Fruit fly (Drosophila melanogaster) whole organism, embryonic: Measurements from ENCODE around the gene CG33124.
A peak's percentile ranks its signal among the peaks of the same experiment; 100 is the strongest.

Experiments used
- Adf1 ChIP-seq: fragments of 200-800 bp; sonication (Bioruptor generic); IDR thresholded peaks from 2 replicates; pipeline ENCODE4 v1.3.6; 2022; ENCODE audit warnings: missing biosample characterization, missing genetic modification characterization
- CG10209 ChIP-seq: fragments of 200-800 bp; sonication (Bioruptor generic); optimal IDR thresholded peaks from 3 replicates; lab custom pipeline; 2017; ENCODE audit warnings: missing biosample characterization, mild to moderate bottlenecking, missing genetic modification characterization, missing genetic modification reagents
- CG10565 ChIP-seq: fragments of 200-800 bp; sonication (Bioruptor generic); optimal IDR thresholded peaks from 3 replicates; lab custom pipeline; 2016; ENCODE audit warnings: missing biosample characterization, mild to moderate bottlenecking, missing genetic modification characterization
- CG1233 ChIP-seq: fragments of 200-800 bp; sonication (Bioruptor generic); optimal IDR thresholded peaks from 4 replicates; lab custom pipeline; 2018; ENCODE audit warnings: missing biosample characterization, mild to moderate bottlenecking, missing genetic modification characterization
- CG12744 ChIP-seq: fragments of 200-800 bp; sonication (Bioruptor generic); optimal IDR thresholded peaks from 2 replicates; lab custom pipeline; 2016; ENCODE audit warnings: missing biosample characterization, missing genetic modification characterization
- CG14014 ChIP-seq: fragments of 200-800 bp; sonication (Bioruptor generic); IDR thresholded peaks from 2 replicates; pipeline ENCODE4 v1.3.6; 2022; ENCODE audit warnings: missing biosample characterization, missing genetic modification characterization
- CG15073 ChIP-seq: fragments of 200-800 bp; sonication (Bioruptor generic); optimal IDR thresholded peaks from 2 replicates; lab custom pipeline; 2016; ENCODE audit warnings: missing biosample characterization, missing genetic modification characterization
- CG15601 ChIP-seq: fragments of 200-800 bp; sonication (Bioruptor generic); optimal IDR thresholded peaks from 3 replicates; lab custom pipeline; 2019; ENCODE audit warnings: missing biosample characterization, mild to moderate bottlenecking, missing genetic modification characterization, moderate library complexity
- CG16815 ChIP-seq: fragments of 200-800 bp; sonication (Bioruptor generic); optimal IDR thresholded peaks from 3 replicates; lab custom pipeline; 2017; ENCODE audit warnings: missing biosample characterization, mild to moderate bottlenecking, missing genetic modification characterization
- CG2120 ChIP-seq: fragments of 200-800 bp; sonication (Bioruptor generic); optimal IDR thresholded peaks from 3 replicates; lab custom pipeline; 2016; ENCODE audit warnings: missing biosample characterization, missing genetic modification characterization
- CG30020 ChIP-seq: fragments of 200-800 bp; optimal IDR thresholded peaks from 2 replicates; lab custom pipeline; 2019; ENCODE audit warnings: missing biosample characterization, mild to moderate bottlenecking, missing genetic modification characterization, moderate library complexity
- CG33557 ChIP-seq: fragments of 200-800 bp; sonication (Bioruptor generic); optimal IDR thresholded peaks from 2 replicates; lab custom pipeline; 2019; ENCODE audit warnings: missing biosample characterization, mild to moderate bottlenecking, missing genetic modification characterization, moderate library complexity
- CG34422 ChIP-seq: fragments of 200-800 bp; sonication (Bioruptor generic); IDR thresholded peaks from 3 replicates; pipeline ENCODE4 v1.3.6; 2022; ENCODE audit warnings: missing biosample characterization, missing genetic modification characterization
- CG43689 ChIP-seq: fragments of 200-800 bp; sonication (Bioruptor generic); IDR thresholded peaks from 2 replicates; pipeline ENCODE4 v1.3.6; 2022; ENCODE audit warnings: missing biosample characterization, missing genetic modification characterization
- CG7372 ChIP-seq: fragments of 200-800 bp; sonication (Bioruptor generic); IDR thresholded peaks from 2 replicates; pipeline ENCODE4 v1.3.6; 2022; ENCODE audit warnings: missing biosample characterization, missing genetic modification characterization
- CG7928 ChIP-seq: fragments of 200-800 bp; sonication (Bioruptor generic); optimal IDR thresholded peaks from 2 replicates; lab custom pipeline; 2017; ENCODE audit warnings: missing biosample characterization, mild to moderate bottlenecking, missing genetic modification characterization
- CG8089 ChIP-seq: fragments of 200-800 bp; sonication (Bioruptor generic); optimal IDR thresholded peaks from 3 replicates; lab custom pipeline; 2016; ENCODE audit warnings: missing biosample characterization, missing genetic modification characterization
- Chrac-16 ChIP-seq: fragments of 200-800 bp; sonication (Bioruptor generic); optimal IDR thresholded peaks from 3 replicates; lab custom pipeline; 2016; ENCODE audit warnings: missing biosample characterization, missing genetic modification characterization
- Doc2 ChIP-seq: fragments of 200-800 bp; sonication (Bioruptor generic); IDR thresholded peaks from 2 replicates; pipeline ENCODE4 v1.3.6; 2022; ENCODE audit warnings: missing biosample characterization, missing genetic modification characterization
- E2f2 ChIP-seq: fragments of 200-800 bp; sonication (Bioruptor generic); IDR thresholded peaks from 2 replicates; pipeline ENCODE4 v1.3.6; 2022; ENCODE audit warnings: missing biosample characterization, missing genetic modification characterization
- Hand ChIP-seq: fragments of 200-800 bp; sonication (Bioruptor generic); optimal IDR thresholded peaks from 2 replicates; lab custom pipeline; 2017; ENCODE audit warnings: mild to moderate bottlenecking, missing biosample characterization, missing genetic modification reagents, missing genetic modification characterization
- Hey ChIP-seq: fragments of 200-800 bp; sonication (Bioruptor generic); optimal IDR thresholded peaks from 3 replicates; lab custom pipeline; 2018; ENCODE audit warnings: missing biosample characterization, mild to moderate bottlenecking, missing genetic modification characterization
- Hmx ChIP-seq: fragments of 200-800 bp; sonication (Bioruptor generic); optimal IDR thresholded peaks from 2 replicates; lab custom pipeline; 2016; ENCODE audit warnings: missing biosample characterization, missing genetic modification characterization
- Hr39 ChIP-seq: fragments of >200 bp; optimal IDR thresholded peaks from 2 replicates; lab custom pipeline; 2017
- Mes4 ChIP-seq: fragments of 200-800 bp; sonication (Bioruptor generic); optimal IDR thresholded peaks from 2 replicates; lab custom pipeline; 2016; ENCODE audit warnings: missing biosample characterization, missing genetic modification characterization
- Sox102F ChIP-seq: fragments of 200-800 bp; sonication (Bioruptor generic); optimal IDR thresholded peaks from 2 replicates; lab custom pipeline; 2018; ENCODE audit warnings: missing biosample characterization, mild to moderate bottlenecking, missing genetic modification characterization, moderate library complexity
- Usf ChIP-seq: fragments of 200-800 bp; sonication (Bioruptor generic); optimal IDR thresholded peaks from 2 replicates; lab custom pipeline; 2017; ENCODE audit warnings: missing genotype, missing biosample characterization, missing genetic modification characterization
- ase ChIP-seq: fragments of 200-800 bp; sonication (Bioruptor generic); IDR thresholded peaks from 3 replicates; pipeline ENCODE4 v1.3.6; 2022; ENCODE audit warnings: missing biosample characterization, missing genetic modification characterization
- bsh ChIP-seq, 2 experiments: fragments of 200-800 bp; sonication (Bioruptor generic); optimal IDR thresholded peaks; 2 replicates each; lab custom pipeline; 2017 to 2018; ENCODE audit warnings: mild to moderate bottlenecking in 2 of 2, missing biosample characterization in 2 of 2, missing genetic modification characterization in 2 of 2, moderate library complexity in 1 of 2
- btn ChIP-seq: fragments of 200-800 bp; sonication (Bioruptor generic); optimal IDR thresholded peaks from 2 replicates; lab custom pipeline; 2016; ENCODE audit warnings: missing biosample characterization, missing genetic modification characterization
- crc ChIP-seq: fragments of 200-800 bp; sonication (Bioruptor generic); optimal IDR thresholded peaks from 2 replicates; lab custom pipeline; 2016; ENCODE audit warnings: missing biosample characterization, missing genetic modification characterization
- crp ChIP-seq, 2 experiments: fragments of 200-800 bp; sonication (Bioruptor generic); optimal IDR thresholded peaks; 2 replicates in 1 of 2; 3 replicates in 1 of 2; lab custom pipeline; 2017; ENCODE audit warnings: missing biosample characterization in 2 of 2, missing genetic modification characterization in 2 of 2, mild to moderate bottlenecking in 1 of 2, moderate library complexity in 1 of 2
- dysf ChIP-seq: fragments of 200-800 bp; sonication (Bioruptor generic); IDR thresholded peaks from 3 replicates; pipeline ENCODE4 v1.3.6; 2022; ENCODE audit warnings: missing biosample characterization, missing genetic modification characterization
- eve ChIP-seq, 2 experiments: fragments of >200 bp; optimal IDR thresholded peaks; 2 replicates each; lab custom pipeline; 2017; ENCODE audit warnings: missing biosample characterization in 2 of 2, missing genetic modification characterization in 2 of 2
- fd64A ChIP-seq: fragments of 200-800 bp; sonication (Bioruptor generic); optimal IDR thresholded peaks from 3 replicates; lab custom pipeline; 2018; ENCODE audit warnings: missing biosample characterization, mild to moderate bottlenecking, missing genetic modification characterization
- grau ChIP-seq: fragments of 200-800 bp; optimal IDR thresholded peaks from 3 replicates; lab custom pipeline; 2019; ENCODE audit warnings: missing biosample characterization, mild to moderate bottlenecking, missing genetic modification characterization, moderate library complexity
- h ChIP-seq: fragments of >200 bp; optimal IDR thresholded peaks from 2 replicates; lab custom pipeline; 2017
- kni ChIP-seq: fragments of 200-800 bp; sonication (Bioruptor generic); optimal IDR thresholded peaks from 3 replicates; lab custom pipeline; 2017; ENCODE audit warnings: mild to moderate bottlenecking, missing biosample characterization, missing genetic modification reagents, missing genetic modification characterization
- mld ChIP-seq: fragments of 200-800 bp; sonication (Bioruptor generic); IDR thresholded peaks from 3 replicates; pipeline ENCODE4 v1.3.6; 2022; ENCODE audit warnings: missing biosample characterization, missing genetic modification characterization; ENCODE audit not compliant: partially characterized antibody
- pan ChIP-seq, 4 experiments: fragments of >200 bp in 3 of 4; fragments of 200-800 bp in 1 of 4; sonication (Bioruptor generic) in 1 of 4; optimal IDR thresholded peaks in 3 of 4; IDR thresholded peaks in 1 of 4; 2 replicates each; pipeline versions ENCODE4 v1.3.6 to Lab custom; 2017 to 2022; ENCODE audit warnings: missing biosample characterization in 2 of 4, missing genetic modification characterization in 2 of 4, mixed read lengths in 1 of 4
- pb ChIP-seq: fragments of 200-800 bp; sonication (Bioruptor generic); optimal IDR thresholded peaks from 3 replicates; lab custom pipeline; 2016; ENCODE audit warnings: missing biosample characterization, missing genetic modification characterization
- pho ChIP-seq: fragments of 200-800 bp; sonication (Bioruptor generic); optimal IDR thresholded peaks from 2 replicates; lab custom pipeline; 2016; ENCODE audit warnings: missing biosample characterization, missing genetic modification characterization
- row ChIP-seq: fragments of 200-800 bp; sonication (Bioruptor generic); IDR thresholded peaks from 3 replicates; pipeline ENCODE4 v1.3.6; 2022; ENCODE audit warnings: missing biosample characterization, missing genetic modification characterization
- shn ChIP-seq: fragments of 200-800 bp; sonication (Bioruptor generic); optimal IDR thresholded peaks from 3 replicates; lab custom pipeline; 2016; ENCODE audit warnings: missing biosample characterization, missing genetic modification characterization
- sim ChIP-seq: fragments of 200-800 bp; sonication (Bioruptor generic); IDR thresholded peaks from 2 replicates; pipeline ENCODE4 v1.3.6; 2022; ENCODE audit warnings: missing biosample characterization, missing genetic modification characterization
- slbo ChIP-seq: fragments of 200-800 bp; sonication (Bioruptor generic); IDR thresholded peaks from 2 replicates; pipeline ENCODE4 v1.3.6; 2022; ENCODE audit warnings: missing biosample characterization, missing genetic modification characterization
- slou ChIP-seq: fragments of 200-800 bp; sonication (Bioruptor generic); optimal IDR thresholded peaks from 3 replicates; lab custom pipeline; 2016; ENCODE audit warnings: missing biosample characterization, missing genetic modification characterization
- slp2 ChIP-seq: fragments of 200-800 bp; sonication (Bioruptor generic); optimal IDR thresholded peaks from 2 replicates; lab custom pipeline; 2016; ENCODE audit warnings: missing biosample characterization, missing genetic modification characterization
- so ChIP-seq: fragments of 200-800 bp; sonication (Bioruptor generic); IDR thresholded peaks from 3 replicates; pipeline ENCODE4 v1.3.6; 2022; ENCODE audit warnings: missing biosample characterization, missing genetic modification characterization
- stc ChIP-seq: fragments of 200-800 bp; sonication (Bioruptor generic); IDR thresholded peaks from 2 replicates; pipeline ENCODE4 v1.3.6; 2022; ENCODE audit warnings: missing biosample characterization, missing genetic modification characterization
- vnd ChIP-seq: fragments of 200-800 bp; sonication (Bioruptor generic); IDR thresholded peaks from 3 replicates; pipeline ENCODE4 v1.3.6; 2022; ENCODE audit warnings: missing biosample characterization, missing genetic modification characterization; ENCODE audit not compliant: partially characterized antibody
- zf30C ChIP-seq: fragments of 200-800 bp; sonication (Bioruptor generic); optimal IDR thresholded peaks from 3 replicates; lab custom pipeline; 2018; ENCODE audit warnings: missing biosample characterization, mild to moderate bottlenecking, missing genetic modification characterization

The CG33124 gene

DNA sequence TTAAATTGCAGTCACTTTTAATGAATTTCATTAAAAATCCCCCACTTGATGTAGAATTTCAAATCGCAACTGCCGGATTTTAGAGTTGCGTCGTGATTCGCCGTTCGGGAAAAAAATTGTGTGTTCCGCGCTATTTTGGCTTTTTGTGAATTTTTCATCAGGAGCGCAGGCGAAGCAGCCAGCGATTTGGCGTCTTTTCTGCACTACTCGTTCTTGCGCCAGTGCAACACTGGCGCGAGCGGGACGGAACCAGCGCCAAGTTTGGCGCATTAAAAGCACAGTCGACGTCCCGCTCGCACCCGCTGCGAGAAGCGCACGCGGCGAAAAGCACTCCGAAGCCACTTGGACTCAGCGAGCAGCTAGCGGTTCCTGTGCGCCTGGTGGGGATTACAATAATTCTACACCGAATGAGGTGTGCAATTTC is 15.5 kb downstream of the CG33124 start (continued):
- TF ChIP-seq E2f2 (GFP tag; lab: Robert Waterston, UW), result no peak
- TF ChIP-seq vnd (GFP tag; lab: Robert Waterston, UW), result no peak
- TF ChIP-seq kni (GFP tag; lab: Kevin White, UChicago), result peak; percentile 87
- no peak for TF ChIP-seq crp (GFP tag; optimal IDR thresholded peaks at IDR 0.05; lab: Kevin White, UChicago)
- no peak for TF ChIP-seq Hr39 (lab: Kevin White, UChicago)
- no peak for TF ChIP-seq slou (GFP tag; lab: Kevin White, UChicago)
- TF ChIP-seq CG7928 (GFP tag; lab: Kevin White, UChicago), result peak; percentile 37
- TF ChIP-seq pan (optimal IDR thresholded peaks at IDR 0.05; lab: Kevin White, UChicago), result no peak
- no peak for TF ChIP-seq pan (GFP tag; optimal IDR thresholded peaks at IDR 0.05 in 1 of 2, IDR thresholded peaks at IDR 0.05 in 1 of 2)
- no peak for TF ChIP-seq Usf (GFP tag; lab: Kevin White, UChicago)
- peak; percentile 46 for TF ChIP-seq CG12744 (GFP tag; lab: Kevin White, UChicago)
- no peak for TF ChIP-seq row (GFP tag; lab: Robert Waterston, UW)
- no peak for TF ChIP-seq crc (GFP tag; lab: Kevin White, UChicago)
- TF ChIP-seq h (lab: Kevin White, UChicago), result no peak
- peak; percentile 21 for TF ChIP-seq fd64A (GFP tag; lab: Kevin White, UChicago)
- peak; percentile 20 to 66 for TF ChIP-seq bsh (GFP tag; optimal IDR thresholded peaks at IDR 0.05; lab: Kevin White, UChicago)
- TF ChIP-seq shn (GFP tag; lab: Kevin White, UChicago), result peak; percentile 24
- no peak for TF ChIP-seq mld
- TF ChIP-seq sim (GFP tag; lab: Robert Waterston, UW), result no peak
- TF ChIP-seq CG8089, result peak; percentile 39
- TF ChIP-seq zf30C, result peak; percentile 59
- no peak for TF ChIP-seq CG43689 (GFP tag; lab: Robert Waterston, UW)
- TF ChIP-seq slp2 (GFP tag; lab: Kevin White, UChicago), result no peak
- TF ChIP-seq CG33557 (GFP tag; lab: Kevin White, UChicago), result no peak
- peak; percentile 28 for TF ChIP-seq CG1233 (GFP tag; lab: Kevin White, UChicago)
- TF ChIP-seq grau, result peak; percentile 47
- no peak for TF ChIP-seq CG16815
- TF ChIP-seq dysf (GFP tag; lab: Robert Waterston, UW), result no peak
- peak; percentile 16 for TF ChIP-seq Mes4 (GFP tag; lab: Kevin White, UChicago)
- peak; percentile 65 for TF ChIP-seq CG15601 (tag; lab: Kevin White, UChicago)
- no peak for TF ChIP-seq CG34422 (GFP tag; lab: Robert Waterston, UW)
- TF ChIP-seq Chrac-16 (GFP tag; lab: Kevin White, UChicago), result no peak
- TF ChIP-seq ase (GFP tag; lab: Robert Waterston, UW), result no peak
- no peak for TF ChIP-seq Hmx (GFP tag; lab: Kevin White, UChicago)
- TF ChIP-seq pho, result peak; percentile 26
- no peak for TF ChIP-seq stc (GFP tag; lab: Robert Waterston, UW)
- no peak for TF ChIP-seq slbo
- TF ChIP-seq Hey (tag; lab: Kevin White, UChicago), result peak; percentile 70
- no peak for TF ChIP-seq eve (GFP tag; optimal IDR thresholded peaks at IDR 0.05; lab: Kevin White, UChicago)
- TF ChIP-seq Doc2 (GFP tag; lab: Robert Waterston, UW), result no peak
- TF ChIP-seq pb (GFP tag; lab: Kevin White, UChicago), result peak; percentile 80
- TF ChIP-seq CG10209 (GFP tag; lab: Kevin White, UChicago), result no peak
- no peak for TF ChIP-seq CG15073 (GFP tag; lab: Kevin White, UChicago)
- no peak for TF ChIP-seq CG10565 (GFP tag; lab: Kevin White, UChicago)
- no peak for TF ChIP-seq Sox102F (GFP tag; lab: Kevin White, UChicago)
- no peak for TF ChIP-seq CG7372 (GFP tag; lab: Robert Waterston, UW)
- no peak for TF ChIP-seq CG14014
- TF ChIP-seq CG2120 (GFP tag; lab: Kevin White, UChicago), result peak; percentile 26
- no peak for TF ChIP-seq CG30020 (tag; lab: Kevin White, UChicago)
- no peak for TF ChIP-seq Adf1 (GFP tag; lab: Robert Waterston, UW)
- no peak for TF ChIP-seq btn (GFP tag; lab: Kevin White, UChicago)
- TF ChIP-seq Hand (GFP tag; lab: Kevin White, UChicago), result no peak
- TF ChIP-seq so (GFP tag; lab: Robert Waterston, UW), result no peak
